Fruit fly (Drosophila melanogaster): ENCODE measurements around the gene CG5004.

DNA sequence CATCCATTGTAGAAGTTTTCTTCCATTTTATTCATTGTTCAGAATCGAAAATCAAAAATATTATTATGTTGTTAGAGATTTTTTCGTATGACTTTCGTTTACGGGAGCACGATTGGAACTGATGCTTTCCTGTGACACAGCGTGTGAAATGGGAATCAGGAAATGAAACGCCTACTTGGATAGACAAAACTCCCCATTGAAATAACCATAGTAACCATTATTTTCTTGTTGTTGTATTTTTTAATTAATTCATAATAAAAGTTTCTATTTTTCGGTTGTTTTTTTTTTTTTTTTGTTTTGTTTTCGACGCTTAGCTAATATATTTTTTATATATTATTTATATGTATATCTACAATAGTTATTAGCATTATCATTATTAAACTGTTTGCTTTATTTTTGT lies 39.0 kb upstream of the CG5004 start, which contains the start of gene CG43077:
- no peak for TF ChIP-seq esn (GFP tag; optimal IDR thresholded peaks at IDR 0.05)
- no peak for TF ChIP-seq CG16779 (tag; optimal IDR thresholded peaks at IDR 0.05)
- no peak for TF ChIP-seq CG4318 (GFP tag; optimal IDR thresholded peaks at IDR 0.05)
- no peak for TF ChIP-seq vri (GFP tag; optimal IDR thresholded peaks at IDR 0.05)
- no peak for TF ChIP-seq CG34406 (GFP tag; optimal IDR thresholded peaks at IDR 0.05)
- TF ChIP-seq dac (GFP tag; optimal IDR thresholded peaks at IDR 0.05), result no peak
- no peak for TF ChIP-seq CG10631 (GFP tag; optimal IDR thresholded peaks at IDR 0.05)
- no peak for TF ChIP-seq ss (GFP tag; optimal IDR thresholded peaks at IDR 0.05)
- no peak for TF ChIP-seq salr (GFP tag; optimal IDR thresholded peaks at IDR 0.05)
- no peak for TF ChIP-seq CG7368 (GFP tag; optimal IDR thresholded peaks at IDR 0.05)
- no peak for TF ChIP-seq OdsH (GFP tag; optimal IDR thresholded peaks at IDR 0.05)
- no peak for TF ChIP-seq Sox15 (GFP tag; optimal IDR thresholded peaks at IDR 0.05)
- TF ChIP-seq Lpt (GFP tag; optimal IDR thresholded peaks at IDR 0.05), result no peak

All from whole organism, prepupa.